1 fruit fly cellular context compared by ENCODE assay signal in genomic region chrX:13136939-13137697, dm6.
TF ChIP-seq lines count a peak whose summit lies in the region.

No protein-coding gene starts in this region.

TF ChIP-seq in whole organism, embryonic, 481 proteins besides CTCF, POLR2A, EP300 and RAD21 (continued from another document):
- TF ChIP-seq CG8290 (GFP tag; optimal IDR thresholded peaks at IDR 0.05; lab: Kevin White, UChicago) (no peak), CG8290 (tag; optimal IDR thresholded peaks at IDR 0.05; lab: Kevin White, UChicago) (no peak), NC2β (GFP tag; optimal IDR thresholded peaks at IDR 0.05; lab: Kevin White, UChicago) (no peak), CG31388 (GFP tag; optimal IDR thresholded peaks at IDR 0.05; lab: Kevin White, UChicago) (no peak), ato (GFP tag; IDR thresholded peaks at IDR 0.05; lab: Robert Waterston, UW; ENCODE audit: partially characterized antibody) (no peak), sim (GFP tag; IDR thresholded peaks at IDR 0.05; lab: Robert Waterston, UW) (peak; percentile 46; the same call in 1 of the 2 replicates), eyg (GFP tag; optimal IDR thresholded peaks at IDR 0.05; lab: Kevin White, UChicago) (no peak), CG10209 (GFP tag; optimal IDR thresholded peaks at IDR 0.05; lab: Kevin White, UChicago) (peak; percentile 59), ftz-f1 (GFP tag; optimal IDR thresholded peaks at IDR 0.05; lab: Kevin White, UChicago) (no peak), Drgx (GFP tag; IDR thresholded peaks at IDR 0.05; lab: Robert Waterston, UW) (peak; percentile 64), vfl (GFP tag; optimal IDR thresholded peaks at IDR 0.05; lab: Kevin White, UChicago) (no peak), ERR (GFP tag; optimal IDR thresholded peaks at IDR 0.05; lab: Kevin White, UChicago) (no peak), ATbp (GFP tag; optimal IDR thresholded peaks at IDR 0.05; lab: Kevin White, UChicago) (peak; percentile 69), Rfx (GFP tag; IDR thresholded peaks at IDR 0.05; lab: Robert Waterston, UW) (peak; percentile 37), CG11093 (GFP tag; IDR thresholded peaks at IDR 0.05; lab: Robert Waterston, UW) (peak; percentile 54; the same call in 1 of the 3 replicates), CG1603 (tag; optimal IDR thresholded peaks at IDR 0.05; lab: Kevin White, UChicago) (no peak), Lhr (GFP tag; optimal IDR thresholded peaks at IDR 0.05; lab: Kevin White, UChicago) (no peak), onecut (GFP tag; IDR thresholded peaks at IDR 0.05; lab: Robert Waterston, UW) (peak; percentile 64), dmrt99B (tag; optimal IDR thresholded peaks at IDR 0.05; lab: Kevin White, UChicago) (peak; percentile 66)
TF ChIP-seq in whole organism, embryonic: peak in this region for 173.
